Worm (Caenorhabditis elegans) whole organism, L1 larva: ENCODE data around the gene ced-5.

ENCODE experiments used
- C04F5.9 ChIP-seq: sonication (generic microtip); optimal IDR thresholded peaks from 2 replicates; lab custom pipeline; 2016; ENCODE audit warnings: missing genetic modification characterization, missing compliant biosample characterization
- C16A3.4 ChIP-seq: fragments of 150-350 bp; optimal IDR thresholded peaks from 2 replicates; lab custom pipeline; 2014; ENCODE audit warnings: missing biosample characterization, missing genetic modification characterization
- F16B12.6 ChIP-seq: fragments of 150-350 bp; optimal IDR thresholded peaks from 2 replicates; lab custom pipeline; 2014; ENCODE audit warnings: missing biosample characterization, missing genetic modification characterization
- Y116A8C.19 ChIP-seq: sonication (generic microtip); optimal IDR thresholded peaks from 2 replicates; lab custom pipeline; 2016; ENCODE audit warnings: missing compliant biosample characterization, missing genetic modification characterization, borderline replicate concordance
- aha-1 ChIP-seq: fragments of 150-350 bp; optimal IDR thresholded peaks from 2 replicates; lab custom pipeline; 2014; ENCODE audit warnings: missing biosample characterization, missing genetic modification characterization
- aly-2 ChIP-seq: fragments of 150-350 bp; optimal IDR thresholded peaks from 2 replicates; lab custom pipeline; 2014; ENCODE audit warnings: missing biosample characterization, missing genetic modification characterization
- ama-1 ChIP-seq: fragments of 150-350 bp; optimal IDR thresholded peaks from 2 replicates; lab custom pipeline; 2014
- ceh-63 ChIP-seq: fragments of 200-800 bp; sonication (Bioruptor generic); optimal IDR thresholded peaks from 2 replicates; lab custom pipeline; 2018; ENCODE audit warnings: mild to moderate bottlenecking, missing genetic modification characterization, missing compliant biosample characterization
- ceh-8 ChIP-seq: fragments of 200-800 bp; sonication (Bioruptor generic); optimal IDR thresholded peaks from 2 replicates; lab custom pipeline; 2018; ENCODE audit warnings: mild to moderate bottlenecking, missing genetic modification characterization, moderate library complexity, missing compliant biosample characterization
- ceh-88 ChIP-seq: fragments of 200-800 bp; sonication (Bioruptor generic); IDR thresholded peaks from 2 replicates; pipeline ENCODE4 v1.3.6; 2022; ENCODE audit warnings: missing genetic modification characterization, missing compliant biosample characterization
- ceh-90 ChIP-seq: sonication (generic microtip); optimal IDR thresholded peaks from 2 replicates; lab custom pipeline; 2016; ENCODE audit warnings: missing genetic modification characterization, missing compliant biosample characterization
- dpl-1 ChIP-seq, 3 experiments: fragments of 150-350 bp in 2 of 3; sonication (generic microtip) in 1 of 3; optimal IDR thresholded peaks; 2 replicates each; lab custom pipeline; 2014 to 2017; ENCODE audit warnings: missing biosample characterization in 3 of 3, missing genetic modification characterization in 3 of 3, missing genetic modification reagents in 3 of 3
- efl-1 ChIP-seq, 4 experiments: fragments of 150-350 bp; optimal IDR thresholded peaks in 3 of 4; peaks in 1 of 4; 1 replicate in 1 of 4; 2 replicates in 3 of 4; lab custom pipeline; 2014; ENCODE audit warnings: missing biosample characterization in 2 of 4, missing genetic modification characterization in 2 of 4, missing genetic modification reagents in 2 of 4
- elt-3 ChIP-seq, 6 experiments: fragments of 150-350 bp in 1 of 6; sonication (generic microtip); optimal IDR thresholded peaks; 2 replicates each; lab custom pipeline; 2017 to 2018; ENCODE audit warnings: missing biosample characterization in 6 of 6, missing genetic modification characterization in 6 of 6, inconsistent platforms in 1 of 6
- ets-5 ChIP-seq: fragments of 200-800 bp; sonication (Bioruptor generic); IDR thresholded peaks from 2 replicates; pipeline ENCODE4 v1.3.6; 2022; ENCODE audit warnings: missing genetic modification characterization, missing compliant biosample characterization
- fkh-10 ChIP-seq: sonication (generic microtip); optimal IDR thresholded peaks from 2 replicates; lab custom pipeline; 2017; ENCODE audit warnings: missing biosample characterization, missing genetic modification reagents, missing genetic modification characterization
- fos-1 ChIP-seq: fragments of 150-350 bp; optimal IDR thresholded peaks from 2 replicates; lab custom pipeline; 2014; ENCODE audit warnings: missing biosample characterization, missing genetic modification characterization
- grh-1 ChIP-seq: fragments of 200-800 bp; sonication (Bioruptor generic); IDR thresholded peaks from 2 replicates; pipeline ENCODE4 v1.3.6; 2022; ENCODE audit warnings: missing genetic modification reagents, missing genetic modification characterization, missing compliant biosample characterization
- hpl-2 ChIP-seq: fragments of 150-350 bp; optimal IDR thresholded peaks from 2 replicates; lab custom pipeline; 2014; ENCODE audit warnings: missing biosample characterization, missing genetic modification reagents, missing genetic modification characterization
- irx-1 ChIP-seq: sonication (generic microtip); optimal IDR thresholded peaks from 2 replicates; lab custom pipeline; 2016; ENCODE audit warnings: missing genetic modification characterization, missing compliant biosample characterization
- isw-1 ChIP-seq: fragments of 200-800 bp; sonication (Bioruptor generic); IDR thresholded peaks from 2 replicates; pipeline ENCODE4 v1.3.6; 2022; ENCODE audit warnings: missing genetic modification characterization, missing compliant biosample characterization
- jun-1 ChIP-seq: fragments of 150-350 bp; optimal IDR thresholded peaks from 2 replicates; lab custom pipeline; 2014; ENCODE audit warnings: missing biosample characterization, missing genetic modification reagents, missing genetic modification characterization
- lin-15B ChIP-seq: fragments of 150-350 bp; sonication (generic microtip); optimal IDR thresholded peaks from 3 replicates; lab custom pipeline; 2014; ENCODE audit warnings: missing biosample characterization, missing genetic modification characterization
- lin-35 ChIP-seq, 2 experiments: fragments of 150-350 bp; optimal IDR thresholded peaks; 2 replicates each; lab custom pipeline; 2014; ENCODE audit warnings: missing biosample characterization in 2 of 2, missing genetic modification characterization in 2 of 2, missing genetic modification reagents in 2 of 2
- lin-39 ChIP-seq: fragments of 150-350 bp; optimal IDR thresholded peaks from 2 replicates; lab custom pipeline; 2014; ENCODE audit warnings: missing biosample characterization, missing genetic modification reagents, missing genetic modification characterization
- mab-9 ChIP-seq: fragments of 200-800 bp; sonication (Bioruptor generic); IDR thresholded peaks from 2 replicates; pipeline ENCODE4 v1.3.6; 2022; ENCODE audit warnings: missing genetic modification reagents, missing genetic modification characterization, missing compliant biosample characterization
- mef-2 ChIP-seq: fragments of 150-350 bp; optimal IDR thresholded peaks from 2 replicates; lab custom pipeline; 2014; ENCODE audit warnings: missing biosample characterization, missing genetic modification characterization
- mep-1 ChIP-seq: fragments of 150-350 bp; optimal IDR thresholded peaks from 2 replicates; lab custom pipeline; 2014; ENCODE audit warnings: missing biosample characterization, missing genetic modification characterization
- nhr-12 ChIP-seq: sonication (generic microtip); optimal IDR thresholded peaks from 2 replicates; lab custom pipeline; 2017; ENCODE audit warnings: missing biosample characterization, missing genetic modification characterization
- nhr-19 ChIP-seq: fragments of 200-800 bp; sonication (Bioruptor generic); conservative IDR thresholded peaks from 2 replicates; pipeline ENCODE4 v1.3.6; 2022; ENCODE audit warnings: missing genetic modification characterization, missing compliant biosample characterization
- nhr-20 ChIP-seq: sonication (generic microtip); optimal IDR thresholded peaks from 2 replicates; lab custom pipeline; 2016; ENCODE audit warnings: mild to moderate bottlenecking, missing genetic modification characterization, missing compliant biosample characterization
- nhr-237 ChIP-seq: fragments of 150-350 bp; optimal IDR thresholded peaks from 2 replicates; lab custom pipeline; 2014; ENCODE audit warnings: missing biosample characterization, missing genetic modification characterization
- nhr-28 ChIP-seq: fragments of 150-350 bp; optimal IDR thresholded peaks from 2 replicates; lab custom pipeline; 2014; ENCODE audit warnings: missing biosample characterization, missing genetic modification characterization
- nhr-47 ChIP-seq: sonication (generic microtip); optimal IDR thresholded peaks from 2 replicates; lab custom pipeline; 2016; ENCODE audit warnings: mild to moderate bottlenecking, missing genetic modification characterization, moderate library complexity, missing compliant biosample characterization
- nhr-71 ChIP-seq: sonication (generic microtip); optimal IDR thresholded peaks from 2 replicates; lab custom pipeline; 2016; ENCODE audit warnings: mild to moderate bottlenecking, missing genetic modification characterization, moderate library complexity, missing compliant biosample characterization
- nhr-85 ChIP-seq: sonication (generic microtip); peaks from one replicate; lab custom pipeline; 2016; ENCODE audit warnings: missing genetic modification characterization, inconsistent platforms, missing compliant biosample characterization
- nhr-90 ChIP-seq: sonication (generic microtip); optimal IDR thresholded peaks from 2 replicates; lab custom pipeline; 2016; ENCODE audit warnings: mild to moderate bottlenecking, missing genetic modification characterization, missing compliant biosample characterization; ENCODE audit not compliant: poor library complexity
- pag-3 ChIP-seq: sonication (generic microtip); optimal IDR thresholded peaks from 2 replicates; lab custom pipeline; 2017; ENCODE audit warnings: missing genetic modification characterization, mild to moderate bottlenecking, missing compliant biosample characterization, antibody characterized with exemption, borderline replicate concordance; ENCODE audit not compliant: insufficient read depth
- pax-3 ChIP-seq: fragments of 200-800 bp; sonication (Bioruptor generic); optimal IDR thresholded peaks from 2 replicates; lab custom pipeline; 2018; ENCODE audit warnings: mild to moderate bottlenecking, missing genetic modification characterization, moderate library complexity, missing compliant biosample characterization
- pqm-1 ChIP-seq: sonication (generic microtip); optimal IDR thresholded peaks from 3 replicates; lab custom pipeline; 2017; ENCODE audit warnings: missing biosample characterization, missing genetic modification characterization
- skn-1 ChIP-seq: fragments of 150-350 bp; optimal IDR thresholded peaks from 2 replicates; lab custom pipeline; 2014; ENCODE audit warnings: missing biosample characterization, missing genetic modification characterization
- sox-4 ChIP-seq: sonication (generic microtip); optimal IDR thresholded peaks from 2 replicates; lab custom pipeline; 2016; ENCODE audit warnings: missing genetic modification characterization, missing compliant biosample characterization
- sptf-1 ChIP-seq: fragments of 150-350 bp; optimal IDR thresholded peaks from 2 replicates; lab custom pipeline; 2014; ENCODE audit warnings: missing biosample characterization, missing genetic modification characterization
- swsn-7 ChIP-seq: sonication (generic microtip); optimal IDR thresholded peaks from 2 replicates; lab custom pipeline; 2016; ENCODE audit warnings: missing genetic modification characterization, missing compliant biosample characterization
- tbx-2 ChIP-seq: sonication (generic microtip); optimal IDR thresholded peaks from 2 replicates; lab custom pipeline; 2016; ENCODE audit warnings: missing genetic modification characterization, missing compliant biosample characterization
- tlp-1 ChIP-seq: fragments of 150-350 bp; optimal IDR thresholded peaks from 2 replicates; lab custom pipeline; 2014; ENCODE audit warnings: missing biosample characterization, missing genetic modification characterization
- unc-130 ChIP-seq: fragments of 150-350 bp; optimal IDR thresholded peaks from 2 replicates; lab custom pipeline; 2017; ENCODE audit warnings: missing biosample characterization, missing genetic modification characterization, inconsistent platforms
- unc-30 ChIP-seq: sonication (generic microtip); optimal IDR thresholded peaks from 2 replicates; lab custom pipeline; 2017; ENCODE audit warnings: missing biosample characterization, missing genetic modification characterization
- unc-62 ChIP-seq: fragments of 150-350 bp; optimal IDR thresholded peaks from 2 replicates; lab custom pipeline; 2014; ENCODE audit warnings: missing biosample characterization, missing genetic modification reagents, missing genetic modification characterization
- unc-98 ChIP-seq: fragments of 200-800 bp; sonication (Bioruptor generic); IDR thresholded peaks from 2 replicates; pipeline ENCODE4 v1.3.6; 2022; ENCODE audit warnings: missing genetic modification characterization, missing compliant biosample characterization
- xbp-1 ChIP-seq: sonication (generic microtip); optimal IDR thresholded peaks from 2 replicates; lab custom pipeline; 2016; ENCODE audit warnings: missing genetic modification characterization, missing compliant biosample characterization
- zip-4 ChIP-seq: fragments of 200-800 bp; sonication (Bioruptor generic); optimal IDR thresholded peaks from 2 replicates; lab custom pipeline; 2018; ENCODE audit warnings: mild to moderate bottlenecking, missing genetic modification characterization, moderate library complexity, missing compliant biosample characterization
- ztf-4 ChIP-seq: fragments of 150-350 bp; optimal IDR thresholded peaks from 2 replicates; lab custom pipeline; 2014; ENCODE audit warnings: missing biosample characterization, missing genetic modification characterization

Gene ced-5

ce11 chrIV:10483607-10484117 lies at the start of gene ced-5, which contains the start of gene F01D4.5:
TSS of gene ced-5 (plus strand) at chrIV:10484110.
TSS of gene F01D4.5 (minus strand) at chrIV:10483657.
- TF ChIP-seq jun-1 (tag; lab: Kevin White, UChicago), result peak; percentile 58
- no peak for TF ChIP-seq unc-62 (GFP tag; lab: Kevin White, UChicago)
- peak; percentile 69 to 80 for TF ChIP-seq efl-1 (optimal IDR thresholded peaks at IDR 0.05; lab: Kevin White, UChicago)
- TF ChIP-seq efl-1 (GFP tag; optimal IDR thresholded peaks at IDR 0.05 in 1 of 2; lab: Kevin White, UChicago), result peak; percentile 81 to 97
- TF ChIP-seq ets-5 (GFP tag; lab: Robert Waterston, UW), result no peak
- TF ChIP-seq ceh-63 (GFP tag; lab: Kevin White, UChicago), result peak; percentile 46
- no peak for TF ChIP-seq nhr-237 (tag; lab: Kevin White, UChicago)
- TF ChIP-seq fkh-10 (GFP tag; lab: Kevin White, UChicago), result no peak
- TF ChIP-seq isw-1 (GFP tag; lab: Robert Waterston, UW), result peak; percentile 79
- peak; percentile 79 for TF ChIP-seq ceh-88 (GFP tag; lab: Robert Waterston, UW)
- peak; percentile 97 for TF ChIP-seq nhr-85 (tag; lab: Kevin White, UChicago)
- TF ChIP-seq zip-4 (GFP tag; lab: Kevin White, UChicago), result peak; percentile 73
- peak; percentile 87 for TF ChIP-seq mab-9
- TF ChIP-seq nhr-28 (tag; lab: Kevin White, UChicago), result no peak
- peak; percentile 94 for TF ChIP-seq Y116A8C.19 (tag; lab: Kevin White, UChicago)
- peak; percentile 94 for TF ChIP-seq nhr-47 (tag; lab: Kevin White, UChicago)
- TF ChIP-seq swsn-7 (tag; lab: Kevin White, UChicago), result peak; percentile 90
- TF ChIP-seq aly-2, result peak; percentile 56
- TF ChIP-seq tlp-1 (tag; lab: Kevin White, UChicago), result no peak
- peak; percentile 96 for TF ChIP-seq sox-4 (tag; lab: Kevin White, UChicago)
- TF ChIP-seq unc-130 (tag; lab: Kevin White, UChicago), result peak; percentile 36
- peak; percentile 99 for TF ChIP-seq ceh-90 (tag; lab: Kevin White, UChicago)
- peak; percentile 92 for TF ChIP-seq xbp-1
- peak; percentile 95 for TF ChIP-seq pax-3 (tag; lab: Kevin White, UChicago)
- peak; percentile 74 for TF ChIP-seq lin-15B (tag; lab: Kevin White, UChicago)
- peak; percentile 88 for TF ChIP-seq ceh-8 (GFP tag; lab: Kevin White, UChicago)
- TF ChIP-seq C16A3.4 (tag; lab: Kevin White, UChicago), result peak; percentile 74
- TF ChIP-seq nhr-90 (tag; lab: Kevin White, UChicago), result peak; percentile 98
- TF ChIP-seq lin-39, result peak; percentile 72
- no peak for TF ChIP-seq aha-1
- TF ChIP-seq pag-3 (tag; lab: Kevin White, UChicago), result peak; percentile 21
- peak; percentile 92 for TF ChIP-seq mep-1 (tag; lab: Kevin White, UChicago)
- no peak for TF ChIP-seq sptf-1 (tag; lab: Kevin White, UChicago)
- TF ChIP-seq dpl-1 (GFP tag; optimal IDR thresholded peaks at IDR 0.05; lab: Kevin White, UChicago), result peak; percentile 56 to 80 (median 80)
- peak; percentile 21 for TF ChIP-seq F16B12.6 (tag; lab: Kevin White, UChicago)
- TF ChIP-seq skn-1, result peak; percentile 69
- peak in 3 of 6 experiments; percentile 5 to 77 (median 41) for TF ChIP-seq elt-3 (tag; optimal IDR thresholded peaks at IDR 0.05; lab: Kevin White, UChicago)
- peak; percentile 90 for TF ChIP-seq unc-98 (GFP tag; lab: Robert Waterston, UW)
- peak; percentile 92 for TF ChIP-seq C04F5.9 (tag; lab: Kevin White, UChicago)
- TF ChIP-seq tbx-2 (tag; lab: Kevin White, UChicago), result peak; percentile 95
- TF ChIP-seq pqm-1 (tag; lab: Kevin White, UChicago), result no peak
- TF ChIP-seq ama-1, result no peak
- TF ChIP-seq unc-30 (tag; lab: Kevin White, UChicago), result no peak
- TF ChIP-seq lin-35 (GFP tag; optimal IDR thresholded peaks at IDR 0.05; lab: Kevin White, UChicago), result peak; percentile 70 to 86
- TF ChIP-seq nhr-12 (tag; lab: Kevin White, UChicago), result no peak
- TF ChIP-seq grh-1 (GFP tag; lab: Robert Waterston, UW), result peak; percentile 68
- TF ChIP-seq mef-2 (tag; lab: Kevin White, UChicago), result no peak
- peak; percentile 94 for TF ChIP-seq nhr-71 (tag; lab: Kevin White, UChicago)
- peak; percentile 58 for TF ChIP-seq ztf-4
- TF ChIP-seq fos-1 (tag; lab: Kevin White, UChicago), result peak; percentile 51
- TF ChIP-seq hpl-2, result no peak
- peak; percentile 92 for TF ChIP-seq nhr-19 (GFP tag; lab: Robert Waterston, UW)
- peak; percentile 99 for TF ChIP-seq irx-1 (tag; lab: Kevin White, UChicago)
- peak; percentile 92 for TF ChIP-seq nhr-20
